Fruit fly (Drosophila melanogaster): Measurements from ENCODE around the gene Acbp3.

Gene Acbp3

DNA sequence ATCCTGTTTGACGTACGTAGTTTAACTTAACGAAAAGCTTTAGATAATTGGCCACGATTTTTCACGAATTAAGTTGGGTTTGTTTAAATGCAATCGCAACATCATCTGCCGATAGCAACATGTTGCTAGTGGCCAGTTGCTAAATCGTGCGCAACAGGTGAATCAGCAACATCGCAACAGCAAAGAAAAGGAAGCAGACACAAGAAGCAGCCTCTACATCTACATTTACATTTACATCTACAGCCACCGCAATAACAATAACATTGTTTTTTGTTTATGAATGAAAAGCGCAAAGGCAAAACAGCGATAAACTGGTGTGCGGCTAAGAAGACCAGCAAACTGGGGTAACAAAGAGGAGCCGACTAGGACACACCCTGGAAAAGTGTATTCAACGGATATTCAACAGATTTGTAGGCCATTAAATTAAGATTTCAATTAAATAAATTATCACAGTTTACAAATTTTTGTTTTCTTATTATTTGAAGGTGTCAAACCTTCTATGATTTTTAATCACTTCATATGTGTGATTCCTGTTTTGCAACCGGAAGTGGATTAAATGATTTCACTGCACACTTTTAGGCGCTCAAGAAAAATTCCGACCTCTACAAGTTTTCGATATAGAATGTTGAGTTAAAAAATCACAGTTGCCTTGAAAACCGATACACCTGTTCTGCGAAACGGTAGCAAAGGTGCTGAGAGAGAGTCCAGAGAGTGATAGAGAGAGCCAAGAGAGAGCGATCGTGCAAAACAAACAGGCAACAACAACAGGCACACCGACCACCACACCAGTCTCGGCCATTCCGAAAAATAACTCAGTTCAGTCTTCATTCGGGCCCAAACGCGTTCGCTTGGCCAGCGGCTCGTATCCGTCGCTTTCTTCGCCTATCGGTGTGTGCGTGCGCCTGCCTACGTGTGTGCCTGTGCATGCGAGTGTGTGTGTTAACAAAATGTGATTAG, 3.3 kb downstream of the Acbp3 start, which contains the start of gene melt (continued):
- peak; percentile 99 for TF ChIP-seq CG4360 (GFP tag; IDR thresholded peaks at IDR 0.05)
- TF ChIP-seq CG10654 (GFP tag; optimal IDR thresholded peaks at IDR 0.05), result peak; percentile 82
- TF ChIP-seq nerfin-1 (tag; optimal IDR thresholded peaks at IDR 0.05), result peak; percentile 83
- no peak for TF ChIP-seq ftz-f1 (GFP tag; optimal IDR thresholded peaks at IDR 0.05)
- peak; percentile 7; the same call in 1 of the 2 replicates for TF ChIP-seq CG16779 (GFP tag; IDR thresholded peaks at IDR 0.05)
- peak; percentile 91 for TF ChIP-seq Max (GFP tag; optimal IDR thresholded peaks at IDR 0.05)
- peak; percentile 74 for TF ChIP-seq sd (tag; optimal IDR thresholded peaks at IDR 0.05)
- no peak for TF ChIP-seq pros (GFP tag; optimal IDR thresholded peaks at IDR 0.05)
- TF ChIP-seq Aef1 (GFP tag; IDR thresholded peaks at IDR 0.05), result peak; percentile 66; the same call in 1 of the 3 replicates

DNA sequence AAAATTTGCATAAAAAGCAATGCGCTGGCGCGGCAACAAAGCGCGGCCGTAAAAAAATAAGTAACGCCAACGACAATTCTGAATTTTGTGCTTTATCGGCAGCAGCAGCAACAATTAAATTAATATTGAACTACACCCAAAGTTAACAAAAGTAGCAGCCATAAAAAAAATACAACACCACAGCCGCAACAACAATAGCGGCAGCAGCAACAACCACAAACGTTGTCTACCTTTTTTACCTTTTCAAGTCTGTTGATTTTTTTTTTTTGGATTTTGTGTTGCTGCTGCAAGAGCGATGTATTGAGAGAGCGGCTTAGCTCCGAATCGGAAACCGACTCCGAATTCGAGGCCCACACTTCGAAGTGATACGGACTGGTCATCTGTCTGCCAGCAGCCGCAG, 4.1 kb downstream of the Acbp3 start:
- no peak for TF ChIP-seq CG18619 (GFP tag; optimal IDR thresholded peaks at IDR 0.05)
- no peak for TF ChIP-seq cad (GFP tag; optimal IDR thresholded peaks at IDR 0.05)
- TF ChIP-seq Drgx (GFP tag; IDR thresholded peaks at IDR 0.05), result peak; percentile 57
- 0 out of 3 replicates have a peak, but pooled peaks have one; percentile 7 for TF ChIP-seq ci (GFP tag; IDR thresholded peaks at IDR 0.05)
- TF ChIP-seq CG6175 (GFP tag; IDR thresholded peaks at IDR 0.05), result peak; percentile 74; the same call in 1 of the 3 replicates
- TF ChIP-seq Bgb (GFP tag; IDR thresholded peaks at IDR 0.05; ENCODE audit: partially characterized antibody), result peak; percentile 13; the same call in 1 of the 2 replicates
- TF ChIP-seq Trl (optimal IDR thresholded peaks at IDR 0.05), result peak in 1 of 2 experiments; percentile 12
- TF ChIP-seq Trl (GFP tag; optimal IDR thresholded peaks at IDR 0.05), result no peak
- TF ChIP-seq CG4360 (GFP tag; IDR thresholded peaks at IDR 0.05), result peak; percentile 77
- TF ChIP-seq pan (optimal IDR thresholded peaks at IDR 0.05), result no peak
- peak in 1 of 2 experiments; percentile 21 for TF ChIP-seq pan (GFP tag; optimal IDR thresholded peaks at IDR 0.05 in 1 of 2, IDR thresholded peaks at IDR 0.05 in 1 of 2)
- TF ChIP-seq crol (GFP tag; IDR thresholded peaks at IDR 0.05), result no peak
- no peak for TF ChIP-seq slbo (GFP tag; IDR thresholded peaks at IDR 0.05)
- TF ChIP-seq bsh (GFP tag; optimal IDR thresholded peaks at IDR 0.05), result peak in 1 of 2 experiments; percentile 51
- peak; percentile 80 for TF ChIP-seq sqz (GFP tag; optimal IDR thresholded peaks at IDR 0.05)
- TF ChIP-seq CG11723 (GFP tag; optimal IDR thresholded peaks at IDR 0.05), result peak; percentile 3
- TF ChIP-seq Doc3 (GFP tag; IDR thresholded peaks at IDR 0.05; ENCODE audit: partially characterized antibody), result 0 out of 3 replicates have a peak, but pooled peaks have one; percentile 12
- peak; percentile 79 for TF ChIP-seq nom (GFP tag; optimal IDR thresholded peaks at IDR 0.05)
- TF ChIP-seq CG8765 (GFP tag; IDR thresholded peaks at IDR 0.05), result 0 out of 2 replicates have a peak, but pooled peaks have one; percentile 6
- TF ChIP-seq wor (GFP tag; IDR thresholded peaks at IDR 0.05), result no peak

DNA sequence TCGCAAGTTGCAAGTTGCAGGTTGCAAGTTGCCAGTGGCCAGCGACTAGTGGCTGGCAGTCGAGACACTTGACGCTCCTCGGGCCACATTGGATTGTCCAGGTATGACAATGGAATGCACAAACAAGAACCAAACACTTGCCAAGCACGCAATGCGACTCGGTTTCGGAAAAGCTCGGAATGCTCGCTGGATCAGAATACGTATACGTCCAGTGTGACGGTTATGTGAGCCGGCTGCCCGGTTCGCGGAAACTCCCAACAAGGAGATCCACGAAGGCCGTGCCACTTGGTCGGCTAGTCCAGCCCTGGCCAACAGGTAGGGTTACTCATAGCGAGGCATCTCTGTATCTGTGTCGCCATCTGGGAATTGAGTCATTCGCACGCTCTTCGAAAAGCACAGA, 6.0 kb downstream of the Acbp3 start:
- TF ChIP-seq CG1832 (GFP tag; optimal IDR thresholded peaks at IDR 0.05), result no peak
- 0 out of 3 replicates have a peak, but pooled peaks have one; percentile 0 for TF ChIP-seq CG2199 (GFP tag; IDR thresholded peaks at IDR 0.05)

DNA sequence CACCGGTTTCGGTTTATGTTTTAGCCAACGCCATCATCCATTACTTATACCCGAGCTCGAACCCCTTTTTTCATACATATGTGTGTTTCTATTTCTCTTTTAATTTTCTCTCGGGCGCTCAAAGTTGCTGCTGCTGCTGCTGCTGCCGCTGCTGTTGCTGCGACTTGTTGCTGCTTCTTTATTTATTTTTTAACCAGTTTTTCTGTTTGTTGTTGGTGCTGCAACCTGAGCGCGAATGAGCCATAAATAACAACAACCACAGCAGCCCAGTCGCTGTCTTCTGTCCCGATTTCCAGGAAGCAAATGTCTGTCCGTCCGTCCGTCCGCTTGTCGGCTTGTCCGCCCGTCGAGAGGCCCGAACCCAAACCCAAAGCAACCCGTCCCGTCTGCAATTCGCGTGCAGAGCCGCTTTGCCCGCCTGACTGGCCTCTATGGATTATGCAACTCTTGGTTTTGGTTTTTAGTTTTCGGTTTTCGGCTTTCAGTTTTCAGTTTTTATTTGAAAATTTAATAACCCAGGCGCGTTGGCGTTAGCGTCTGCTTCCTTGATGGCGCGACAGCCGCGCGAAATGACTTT, 7.0 kb downstream of the Acbp3 start:
- TF ChIP-seq tll (GFP tag; optimal IDR thresholded peaks at IDR 0.05), result peak in 1 of 2 experiments; percentile 74
- TF ChIP-seq chinmo (GFP tag; IDR thresholded peaks at IDR 0.05; ENCODE audit: partially characterized antibody), result 0 out of 4 replicates have a peak, but pooled peaks have one; percentile 64
- TF ChIP-seq CG5180 (GFP tag; optimal IDR thresholded peaks at IDR 0.05), result peak; percentile 14
- TF ChIP-seq Adf1 (GFP tag; IDR thresholded peaks at IDR 0.05), result peak; percentile 24; the same call in 1 of the 2 replicates
- peak; percentile 73; the same call in 2 of the 3 replicates for TF ChIP-seq CG6175 (GFP tag; IDR thresholded peaks at IDR 0.05)
- TF ChIP-seq Eip74EF (GFP tag; optimal IDR thresholded peaks at IDR 0.05), result peak in 1 of 2 experiments; percentile 43
- no peak for TF ChIP-seq Max (GFP tag; optimal IDR thresholded peaks at IDR 0.05)
- TF ChIP-seq dysf (GFP tag; IDR thresholded peaks at IDR 0.05), result no peak
- TF ChIP-seq ken (GFP tag; IDR thresholded peaks at IDR 0.05), result no peak
- TF ChIP-seq kni (GFP tag; optimal IDR thresholded peaks at IDR 0.05), result peak; percentile 72
- peak; percentile 82 for TF ChIP-seq cad (GFP tag; optimal IDR thresholded peaks at IDR 0.05)
- peak; percentile 9 for TF ChIP-seq cg (GFP tag; optimal IDR thresholded peaks at IDR 0.05)
- peak; percentile 48 for TF ChIP-seq CG11504 (tag; optimal IDR thresholded peaks at IDR 0.05)
- no peak for TF ChIP-seq salm (tag; optimal IDR thresholded peaks at IDR 0.05)
- peak; percentile 66 for TF ChIP-seq Med (GFP tag)
- peak; percentile 96 for TF ChIP-seq CG4360 (GFP tag; IDR thresholded peaks at IDR 0.05)

All from whole organism, embryonic.